Fruit fly (Drosophila melanogaster) whole organism, embryonic: ENCODE results near the gene Obp28a.
A peak's percentile ranks its signal among the peaks of the same experiment; 100 is the strongest.

ENCODE experiments used
- ATbp ChIP-seq: fragments of 200-800 bp; sonication (Bioruptor generic); optimal IDR thresholded peaks from 2 replicates; lab custom pipeline; 2017; ENCODE audit warnings: missing biosample characterization, mild to moderate bottlenecking, missing genetic modification characterization, missing genetic modification reagents
- Blimp-1 ChIP-seq: fragments of 200-800 bp; sonication (Bioruptor generic); optimal IDR thresholded peaks from 3 replicates; lab custom pipeline; 2018; ENCODE audit warnings: missing biosample characterization, missing genetic modification characterization, mild to moderate bottlenecking, moderate library complexity, missing genetic modification reagents
- CG10979 ChIP-seq: fragments of 200-800 bp; sonication (Bioruptor generic); optimal IDR thresholded peaks from 2 replicates; lab custom pipeline; 2018; ENCODE audit warnings: missing biosample characterization, mild to moderate bottlenecking, missing genetic modification characterization, moderate library complexity
- CG11696 ChIP-seq: fragments of 200-800 bp; sonication (Bioruptor generic); IDR thresholded peaks from 2 replicates; pipeline ENCODE4 v1.3.6; 2022; ENCODE audit warnings: missing biosample characterization, missing genetic modification characterization
- CG13424 ChIP-seq: fragments of 200-800 bp; sonication (Bioruptor generic); optimal IDR thresholded peaks from 2 replicates; lab custom pipeline; 2019; ENCODE audit warnings: missing biosample characterization, mild to moderate bottlenecking, missing genetic modification characterization, moderate library complexity
- CG14860 ChIP-seq: fragments of 200-800 bp; sonication (Bioruptor generic); IDR thresholded peaks from 3 replicates; pipeline ENCODE4 v1.3.6; 2022; ENCODE audit warnings: missing biosample characterization, missing genetic modification characterization; ENCODE audit not compliant: partially characterized antibody
- CG15514 ChIP-seq: fragments of 200-800 bp; sonication (Bioruptor generic); optimal IDR thresholded peaks from 3 replicates; lab custom pipeline; 2017; ENCODE audit warnings: missing biosample characterization, missing genetic modification characterization, mild to moderate bottlenecking, moderate library complexity, missing genetic modification reagents
- CG1603 ChIP-seq: fragments of 200-800 bp; sonication (Bioruptor generic); optimal IDR thresholded peaks from 2 replicates; lab custom pipeline; 2019; ENCODE audit warnings: missing biosample characterization, mild to moderate bottlenecking, missing genetic modification characterization, moderate library complexity
- CG16863 ChIP-seq: fragments of 200-800 bp; sonication (Bioruptor generic); optimal IDR thresholded peaks from 3 replicates; lab custom pipeline; 2016; ENCODE audit warnings: missing biosample characterization, missing genetic modification characterization
- CG17359 ChIP-seq: fragments of 200-800 bp; sonication (Bioruptor generic); optimal IDR thresholded peaks from 3 replicates; lab custom pipeline; 2018; ENCODE audit warnings: missing biosample characterization, mild to moderate bottlenecking, missing genetic modification characterization, moderate library complexity
- CG17568 ChIP-seq: fragments of 200-800 bp; sonication (Bioruptor generic); optimal IDR thresholded peaks from 2 replicates; lab custom pipeline; 2018; ENCODE audit warnings: missing biosample characterization, mild to moderate bottlenecking, missing genetic modification characterization, moderate library complexity
- CG1792 ChIP-seq: fragments of 200-800 bp; sonication (Bioruptor generic); optimal IDR thresholded peaks from 2 replicates; lab custom pipeline; 2016; ENCODE audit warnings: missing biosample characterization, missing genetic modification characterization
- CG18599 ChIP-seq: fragments of 200-800 bp; sonication (Bioruptor generic); optimal IDR thresholded peaks from 3 replicates; lab custom pipeline; 2017; ENCODE audit warnings: missing biosample characterization, missing genetic modification characterization, mild to moderate bottlenecking, moderate library complexity, missing genetic modification reagents
- CG2120 ChIP-seq: fragments of 200-800 bp; sonication (Bioruptor generic); optimal IDR thresholded peaks from 3 replicates; lab custom pipeline; 2016; ENCODE audit warnings: missing biosample characterization, missing genetic modification characterization
- CG31441 ChIP-seq: fragments of 200-800 bp; sonication (Bioruptor generic); IDR thresholded peaks from 2 replicates; pipeline ENCODE4 v1.3.6; 2022; ENCODE audit warnings: missing biosample characterization, missing genetic modification characterization
- CG3281 ChIP-seq: fragments of 200-800 bp; sonication (Bioruptor generic); optimal IDR thresholded peaks from 3 replicates; lab custom pipeline; 2017; ENCODE audit warnings: missing biosample characterization, mild to moderate bottlenecking, missing genetic modification characterization
- CG3407 ChIP-seq: fragments of 200-800 bp; sonication (Bioruptor generic); optimal IDR thresholded peaks from 2 replicates; lab custom pipeline; 2018; ENCODE audit warnings: missing biosample characterization, mild to moderate bottlenecking, missing genetic modification characterization
- CG6254 ChIP-seq: fragments of 200-800 bp; sonication (Bioruptor generic); optimal IDR thresholded peaks from 3 replicates; lab custom pipeline; 2017; ENCODE audit warnings: mild to moderate bottlenecking, missing biosample characterization, missing genetic modification reagents, missing genetic modification characterization
- CG6854 ChIP-seq: fragments of 200-800 bp; sonication (Bioruptor generic); optimal IDR thresholded peaks from 3 replicates; lab custom pipeline; 2017; ENCODE audit warnings: missing biosample characterization, mild to moderate bottlenecking, missing genetic modification characterization
- CG7556 ChIP-seq: fragments of 200-800 bp; sonication (Bioruptor generic); optimal IDR thresholded peaks from 2 replicates; lab custom pipeline; 2017; ENCODE audit warnings: missing biosample characterization, mild to moderate bottlenecking, missing genetic modification characterization
- CG7987 ChIP-seq: fragments of 200-800 bp; sonication (Bioruptor generic); optimal IDR thresholded peaks from 2 replicates; lab custom pipeline; 2018; ENCODE audit warnings: missing biosample characterization, mild to moderate bottlenecking, missing genetic modification characterization, moderate library complexity
- CG8290 ChIP-seq, 3 experiments: fragments of 200-800 bp; sonication (Bioruptor generic); optimal IDR thresholded peaks; 2 replicates each; lab custom pipeline; 2016 to 2019; ENCODE audit warnings: missing biosample characterization in 3 of 3, missing genetic modification characterization in 3 of 3, mild to moderate bottlenecking in 2 of 3, moderate library complexity in 1 of 3
- CG8359 ChIP-seq: fragments of 200-800 bp; sonication (Bioruptor generic); optimal IDR thresholded peaks from 2 replicates; lab custom pipeline; 2017; ENCODE audit warnings: missing biosample characterization, mild to moderate bottlenecking, missing genetic modification characterization, borderline replicate concordance
- CG9727 ChIP-seq: fragments of 200-800 bp; sonication (Bioruptor generic); optimal IDR thresholded peaks from 3 replicates; lab custom pipeline; 2017; ENCODE audit warnings: missing biosample characterization, mild to moderate bottlenecking, missing genetic modification characterization
- CTCF ChIP-seq: fragments of 200-800 bp; sonication (Bioruptor generic); optimal IDR thresholded peaks from 2 replicates; lab custom pipeline; 2017; ENCODE audit warnings: missing biosample characterization, mild to moderate bottlenecking, missing genetic modification characterization, moderate library complexity
- CrebB ChIP-seq: fragments of 200-800 bp; sonication (Bioruptor generic); optimal IDR thresholded peaks from 3 replicates; lab custom pipeline; 2018; ENCODE audit warnings: missing biosample characterization, mild to moderate bottlenecking, missing genetic modification characterization
- D ChIP-seq, 2 experiments: fragments of 200-800 bp in 1 of 2; fragments of >200 bp in 1 of 2; sonication (Bioruptor generic) in 1 of 2; optimal IDR thresholded peaks; 2 replicates in 1 of 2; 3 replicates in 1 of 2; lab custom pipeline; 2017; ENCODE audit warnings: mild to moderate bottlenecking in 1 of 2, missing biosample characterization in 1 of 2, missing genetic modification characterization in 1 of 2, missing genetic modification reagents in 1 of 2
- E2f2 ChIP-seq: fragments of 200-800 bp; sonication (Bioruptor generic); IDR thresholded peaks from 2 replicates; pipeline ENCODE4 v1.3.6; 2022; ENCODE audit warnings: missing biosample characterization, missing genetic modification characterization
- Gsc ChIP-seq: fragments of 200-800 bp; sonication (Bioruptor generic); IDR thresholded peaks from 2 replicates; pipeline ENCODE4 v1.3.6; 2022; ENCODE audit warnings: missing biosample characterization, missing genetic modification characterization
- HHEX ChIP-seq: fragments of 200-800 bp; sonication (Bioruptor generic); optimal IDR thresholded peaks from 3 replicates; lab custom pipeline; 2017; ENCODE audit warnings: missing biosample characterization, mild to moderate bottlenecking, missing genetic modification characterization, missing genetic modification reagents
- Hr78 ChIP-seq, 2 experiments: fragments of 200-800 bp in 1 of 2; fragments of >200 bp in 1 of 2; sonication (Bioruptor generic) in 1 of 2; optimal IDR thresholded peaks; 2 replicates each; lab custom pipeline; 2017 to 2019; ENCODE audit warnings: missing biosample characterization in 2 of 2, missing genetic modification characterization in 2 of 2, mild to moderate bottlenecking in 1 of 2, moderate library complexity in 1 of 2
- Sox100B ChIP-seq: fragments of 200-800 bp; sonication (Bioruptor generic); optimal IDR thresholded peaks from 3 replicates; lab custom pipeline; 2018; ENCODE audit warnings: missing biosample characterization, mild to moderate bottlenecking, missing genetic modification characterization
- Ssrp ChIP-seq: fragments of 200-800 bp; sonication (Bioruptor generic); optimal IDR thresholded peaks from 2 replicates; lab custom pipeline; 2018; ENCODE audit warnings: missing biosample characterization, mild to moderate bottlenecking, missing genetic modification characterization, moderate library complexity
- caup ChIP-seq: fragments of 200-800 bp; sonication (Bioruptor generic); optimal IDR thresholded peaks from 3 replicates; lab custom pipeline; 2017; ENCODE audit warnings: missing biosample characterization, mild to moderate bottlenecking, missing genetic modification characterization, moderate library complexity; ENCODE audit not compliant: severe bottlenecking
- chif ChIP-seq, 2 experiments: fragments of 200-800 bp; sonication (Bioruptor generic); optimal IDR thresholded peaks; 3 replicates each; lab custom pipeline; 2016; ENCODE audit warnings: missing biosample characterization in 2 of 2, missing genetic modification characterization in 2 of 2
- exex ChIP-seq: fragments of 200-800 bp; sonication (Bioruptor generic); optimal IDR thresholded peaks from 4 replicates; lab custom pipeline; 2018; ENCODE audit warnings: missing biosample characterization, mild to moderate bottlenecking, missing genetic modification characterization, moderate library complexity
- fd64A ChIP-seq: fragments of 200-800 bp; sonication (Bioruptor generic); optimal IDR thresholded peaks from 3 replicates; lab custom pipeline; 2018; ENCODE audit warnings: missing biosample characterization, mild to moderate bottlenecking, missing genetic modification characterization
- gcm2 ChIP-seq: fragments of 200-800 bp; sonication (Bioruptor generic); optimal IDR thresholded peaks from 2 replicates; lab custom pipeline; 2016; ENCODE audit warnings: missing biosample characterization, missing genetic modification characterization
- gem ChIP-seq: fragments of 200-800 bp; sonication (Bioruptor generic); optimal IDR thresholded peaks from 2 replicates; lab custom pipeline; 2019; ENCODE audit warnings: missing biosample characterization, mild to moderate bottlenecking, missing genetic modification characterization, moderate library complexity
- gsb-n ChIP-seq: fragments of 200-800 bp; sonication (Bioruptor generic); optimal IDR thresholded peaks from 3 replicates; lab custom pipeline; 2018; ENCODE audit warnings: missing biosample characterization, mild to moderate bottlenecking, missing genetic modification characterization
- her ChIP-seq: fragments of 200-800 bp; sonication (Bioruptor generic); optimal IDR thresholded peaks from 2 replicates; lab custom pipeline; 2016; ENCODE audit warnings: missing biosample characterization, missing genetic modification characterization
- hth ChIP-seq: fragments of >200 bp; optimal IDR thresholded peaks from 2 replicates; lab custom pipeline; 2017; ENCODE audit warnings: inconsistent platforms
- inv ChIP-seq: fragments of 200-800 bp; sonication (Bioruptor generic); IDR thresholded peaks from 2 replicates; pipeline ENCODE4 v1.3.6; 2022; ENCODE audit warnings: missing biosample characterization, missing genetic modification characterization; ENCODE audit not compliant: partially characterized antibody
- lab ChIP-seq: fragments of 200-800 bp; sonication (Bioruptor generic); optimal IDR thresholded peaks from 3 replicates; lab custom pipeline; 2017; ENCODE audit warnings: missing biosample characterization, missing genetic modification characterization, mild to moderate bottlenecking, moderate library complexity, missing genetic modification reagents
- lola ChIP-seq, 3 experiments: fragments of >200 bp in 2 of 3; fragments of 200-800 bp in 1 of 3; sonication (Bioruptor generic) in 1 of 3; optimal IDR thresholded peaks; 2 replicates each; lab custom pipeline; 2017 to 2019; ENCODE audit warnings: missing biosample characterization in 3 of 3, missing genetic modification characterization in 3 of 3, mild to moderate bottlenecking in 1 of 3, moderate library complexity in 1 of 3
- run ChIP-seq: fragments of 200-800 bp; sonication (Bioruptor generic); optimal IDR thresholded peaks from 3 replicates; lab custom pipeline; 2018; ENCODE audit warnings: missing biosample characterization, mild to moderate bottlenecking, missing genetic modification characterization
- slou ChIP-seq: fragments of 200-800 bp; sonication (Bioruptor generic); optimal IDR thresholded peaks from 3 replicates; lab custom pipeline; 2016; ENCODE audit warnings: missing biosample characterization, missing genetic modification characterization
- so ChIP-seq: fragments of 200-800 bp; sonication (Bioruptor generic); IDR thresholded peaks from 3 replicates; pipeline ENCODE4 v1.3.6; 2022; ENCODE audit warnings: missing biosample characterization, missing genetic modification characterization

Gene Obp28a

DNA sequence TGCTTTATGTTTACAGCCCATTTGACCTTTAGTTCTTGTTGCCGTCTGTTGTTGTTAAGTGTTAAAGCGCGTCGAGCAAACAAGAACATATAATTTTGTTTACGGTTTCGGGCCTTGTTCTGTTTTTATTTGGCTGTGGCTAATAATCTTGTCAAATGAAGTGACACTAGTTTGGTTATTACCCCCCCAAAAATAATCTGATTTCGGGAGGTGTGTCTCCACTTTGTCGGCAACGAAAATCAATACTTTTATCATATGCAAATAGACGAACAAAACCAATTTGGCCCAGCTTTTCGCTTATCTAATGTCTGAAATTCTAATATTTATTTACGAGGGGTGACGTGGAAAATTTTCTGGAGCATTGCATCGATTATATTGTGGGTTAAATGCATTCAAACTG is 21.7 kb upstream of the Obp28a start (continued):
- TF ChIP-seq Sox100B (GFP tag; lab: Kevin White, UChicago) (peak; percentile 61), run (tag; lab: Kevin White, UChicago) (peak; percentile 17), so (GFP tag; lab: Robert Waterston, UW) (0 out of 3 replicates have a peak, but pooled peaks have one; percentile 64), CG6854 (GFP tag; lab: Kevin White, UChicago) (peak; percentile 26), D (optimal IDR thresholded peaks at IDR 0.05; lab: Kevin White, UChicago) (no peak), D (GFP tag; optimal IDR thresholded peaks at IDR 0.05; lab: Kevin White, UChicago) (peak; percentile 45), CG1792 (GFP tag; lab: Kevin White, UChicago) (no peak), CG10979 (peak; percentile 0), exex (tag; lab: Kevin White, UChicago) (peak; percentile 30), ATbp (GFP tag; lab: Kevin White, UChicago) (peak; percentile 67), hth (no peak), CG2120 (no peak), CG9727 (GFP tag; lab: Kevin White, UChicago) (peak; percentile 43), gcm2 (GFP tag; lab: Kevin White, UChicago) (no peak), CG8359 (GFP tag; lab: Kevin White, UChicago) (peak; percentile 27), chif (GFP tag; optimal IDR thresholded peaks at IDR 0.05; lab: Kevin White, UChicago) (no peak), CG1603 (tag; lab: Kevin White, UChicago) (peak; percentile 37), Blimp-1 (peak; percentile 49), Gsc (GFP tag; lab: Robert Waterston, UW) (no peak), E2f2 (GFP tag; lab: Robert Waterston, UW) (peak; percentile 30; the same call in 1 of the 2 replicates), CG31441 (GFP tag; lab: Robert Waterston, UW) (0 out of 2 replicates have a peak, but pooled peaks have one; percentile 24), CG18599 (peak; percentile 33), CG3407 (GFP tag; lab: Kevin White, UChicago) (peak; percentile 54), Hr78 (GFP tag; optimal IDR thresholded peaks at IDR 0.05; lab: Kevin White, UChicago) (peak in 1 of 2 experiments; percentile 23), CG6254 (peak; percentile 24), inv (no peak), gsb-n (tag; lab: Kevin White, UChicago) (peak; percentile 31), CG16863 (GFP tag; lab: Kevin White, UChicago) (no peak), caup (GFP tag; lab: Kevin White, UChicago) (peak; percentile 68), slou (GFP tag; lab: Kevin White, UChicago) (no peak), gem (tag; lab: Kevin White, UChicago) (peak; percentile 56), CG3281 (GFP tag; lab: Kevin White, UChicago) (peak; percentile 37), lab (GFP tag; lab: Kevin White, UChicago) (peak; percentile 49), CG11696 (GFP tag; lab: Robert Waterston, UW) (no peak), lola (GFP tag; optimal IDR thresholded peaks at IDR 0.05; lab: Kevin White, UChicago) (peak in 1 of 3 experiments; percentile 47), HHEX (GFP tag; lab: Kevin White, UChicago) (peak; percentile 37), CTCF (GFP tag; lab: Kevin White, UChicago) (no peak), fd64A (peak; percentile 66), CG7987 (peak; percentile 27), CG7556 (GFP tag; lab: Kevin White, UChicago) (peak; percentile 21), her (GFP tag; lab: Kevin White, UChicago) (no peak), CG17359 (tag; lab: Kevin White, UChicago) (peak; percentile 38), CG8290 (GFP tag; optimal IDR thresholded peaks at IDR 0.05; lab: Kevin White, UChicago) (no peak), CG8290 (tag; optimal IDR thresholded peaks at IDR 0.05; lab: Kevin White, UChicago) (peak; percentile 26 to 57), Ssrp (tag; lab: Kevin White, UChicago) (peak; percentile 4), CG14860 (no peak), CG15514 (GFP tag; lab: Kevin White, UChicago) (peak; percentile 24), CG13424 (tag; lab: Kevin White, UChicago) (peak; percentile 41), CG17568 (GFP tag; lab: Kevin White, UChicago) (peak; percentile 62), CrebB (peak; percentile 68)
